Fruit fly (Drosophila melanogaster) Kc167 (cell line): ENCODE data around the gene CG32599.

ENCODE experiments used
- Myc ChIP-seq: fragments of >200 bp; optimal IDR thresholded peaks from 2 replicates; lab custom pipeline; 2017; ENCODE audit warnings: missing external identifiers
- Sin3A ChIP-seq: fragments of >200 bp; optimal IDR thresholded peaks from 2 replicates; lab custom pipeline; 2018; ENCODE audit warnings: missing external identifiers
- h ChIP-seq: fragments of >200 bp; optimal IDR thresholded peaks from 3 replicates; lab custom pipeline; 2018; ENCODE audit warnings: missing external identifiers
- psq ChIP-seq: fragments of >200 bp; optimal IDR thresholded peaks from 2 replicates; lab custom pipeline; 2017; ENCODE audit warnings: missing external identifiers
- ttk ChIP-seq: sonication (Bioruptor generic); optimal IDR thresholded peaks from 2 replicates; lab custom pipeline; 2017; ENCODE audit warnings: missing external identifiers

DNA sequence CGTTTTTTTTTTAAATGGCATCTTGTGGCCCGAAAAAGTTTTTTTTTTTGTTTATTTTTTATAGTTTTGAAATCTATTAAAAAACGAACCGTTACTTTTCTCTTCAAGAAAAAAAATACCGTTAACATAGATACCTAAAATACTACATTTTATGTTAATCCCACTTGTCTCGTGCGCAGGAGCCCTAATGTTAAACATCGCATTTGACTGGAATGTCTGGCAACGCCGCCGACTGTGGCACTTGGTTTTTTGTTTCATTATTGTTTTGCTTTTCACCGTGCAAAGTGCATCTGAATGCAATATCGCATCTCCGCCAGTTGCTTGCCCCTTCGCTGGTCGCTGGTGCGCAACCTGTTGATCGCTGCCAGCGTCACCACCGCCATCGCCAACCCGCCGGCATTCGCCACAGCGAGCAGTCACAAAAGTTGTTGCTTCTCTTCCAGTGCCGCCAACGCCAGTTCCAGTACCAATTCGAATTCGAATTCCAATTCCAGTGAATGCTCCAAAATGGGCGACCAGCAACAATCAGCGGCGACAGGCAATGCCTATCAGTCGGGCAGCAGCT lies 43.4 kb upstream of the CG32599 start, which contains the start of gene CG11590:
- no peak for TF ChIP-seq ttk (lab: Kevin White, UChicago)
- no peak for TF ChIP-seq Sin3A (lab: Kevin White, UChicago)
- TF ChIP-seq psq (lab: Kevin White, UChicago): no peak
- TF ChIP-seq h (lab: Kevin White, UChicago): no peak
- TF ChIP-seq Myc (lab: Kevin White, UChicago): no peak
